Worm (Caenorhabditis elegans) whole organism, L2 larva: ENCODE results near the gene sru-16.
"Not testable (repeated sequence)": the region's sequence is repeated elsewhere in the genome, so short reads cannot be mapped to it uniquely, and the experiment has no call there.

Experiments
- aly-2 ChIP-seq: fragments of 150-350 bp; optimal IDR thresholded peaks from 2 replicates; lab custom pipeline; 2014; ENCODE audit warnings: missing biosample characterization, missing genetic modification characterization
- ceh-16 ChIP-seq: fragments of 150-350 bp; optimal IDR thresholded peaks from 2 replicates; lab custom pipeline; 2014; ENCODE audit warnings: missing biosample characterization, missing genetic modification characterization
- mbf-1 ChIP-seq: sonication (generic microtip); optimal IDR thresholded peaks from 2 replicates; lab custom pipeline; 2017; ENCODE audit warnings: missing biosample characterization, missing genetic modification characterization
- unc-62 ChIP-seq: fragments of 150-350 bp; optimal IDR thresholded peaks from 2 replicates; lab custom pipeline; 2014; ENCODE audit warnings: missing biosample characterization, missing genetic modification reagents, missing genetic modification characterization
- ztf-11 ChIP-seq: sonication (generic microtip); optimal IDR thresholded peaks from 2 replicates; lab custom pipeline; 2017; ENCODE audit warnings: missing biosample characterization, missing genetic modification characterization
- ztf-4 ChIP-seq: fragments of 150-350 bp; optimal IDR thresholded peaks from 2 replicates; lab custom pipeline; 2014; ENCODE audit warnings: missing biosample characterization, missing genetic modification characterization

DNA sequence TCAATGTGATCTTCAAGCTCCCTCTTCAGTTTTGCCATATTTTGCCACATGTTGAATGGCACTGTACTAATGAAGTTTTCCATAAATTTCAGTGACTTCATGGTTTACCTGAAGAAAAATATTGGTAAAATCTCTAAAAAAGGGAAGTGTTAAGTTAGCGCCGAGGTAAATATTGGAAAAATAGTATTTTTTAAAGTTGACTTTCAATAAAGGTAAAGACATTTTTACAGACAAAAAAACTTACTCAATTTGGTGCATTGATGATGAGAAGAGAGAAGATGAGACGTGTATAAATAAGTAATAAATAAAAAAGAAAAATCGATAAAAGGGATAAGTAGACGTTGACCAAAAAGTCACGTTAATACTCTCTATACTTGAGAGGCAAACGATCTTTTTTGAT is 18.8 kb downstream of the sru-16 start, which contains the start of gene Y45F10B.9:
- TF ChIP-seq aly-2 (tag; lab: Kevin White, UChicago); ztf-11 (tag; lab: Kevin White, UChicago); ztf-4 (tag; lab: Kevin White, UChicago); ceh-16 (tag; lab: Kevin White, UChicago); unc-62; mbf-1: not testable (repeated sequence)
